Fruit fly (Drosophila melanogaster): ENCODE results near the gene Wwox.
A peak's percentile ranks its signal among the peaks of the same experiment; 100 is the strongest.

Wwox gene

dm6 chr2L:8009283-8010211 lies 5.5 kb upstream of the Wwox start, which contains the start of gene CG12560 (continued):
- TF ChIP-seq OdsH (GFP tag; optimal IDR thresholded peaks at IDR 0.05): peak; percentile 11

- peak; percentile 7 for TF ChIP-seq h (GFP tag; optimal IDR thresholded peaks at IDR 0.05)
- TF ChIP-seq Dif (GFP tag; optimal IDR thresholded peaks at IDR 0.05; ENCODE audit: partially characterized antibody): peak; percentile 39
- TF ChIP-seq sage (GFP tag; optimal IDR thresholded peaks at IDR 0.05): no peak
- no peak for TF ChIP-seq lola (GFP tag; optimal IDR thresholded peaks at IDR 0.05)
- no peak for TF ChIP-seq rgr (GFP tag; optimal IDR thresholded peaks at IDR 0.05)
- TF ChIP-seq Hr78 (GFP tag; optimal IDR thresholded peaks at IDR 0.05): no peak
- no peak for TF ChIP-seq Rel (GFP tag; optimal IDR thresholded peaks at IDR 0.05)
- peak; percentile 75 for TF ChIP-seq Rel (tag; optimal IDR thresholded peaks at IDR 0.05)
- no peak for TF ChIP-seq usp (GFP tag; optimal IDR thresholded peaks at IDR 0.05)
- no peak for TF ChIP-seq Hr83 (GFP tag; optimal IDR thresholded peaks at IDR 0.05; ENCODE audit: poor library complexity, severe bottlenecking)
- peak; percentile 15 to 61 for TF ChIP-seq dl (GFP tag; optimal IDR thresholded peaks at IDR 0.05; ENCODE audit: insufficient read depth in 1 of 2, partially characterized antibody in 2 of 2)
- TF ChIP-seq CG9705 (GFP tag; optimal IDR thresholded peaks at IDR 0.05): no peak
- TF ChIP-seq CG32264 (GFP tag; optimal IDR thresholded peaks at IDR 0.05): no peak
- no peak for TF ChIP-seq GATAd (GFP tag; optimal IDR thresholded peaks at IDR 0.05)
- no peak for TF ChIP-seq Hnf4 (GFP tag; optimal IDR thresholded peaks at IDR 0.05)
- TF ChIP-seq Sp1 (GFP tag; optimal IDR thresholded peaks at IDR 0.05): no peak
- no peak for TF ChIP-seq woc (GFP tag; optimal IDR thresholded peaks at IDR 0.05)
- TF ChIP-seq brk (GFP tag; optimal IDR thresholded peaks at IDR 0.05): no peak
- TF ChIP-seq br (GFP tag; optimal IDR thresholded peaks at IDR 0.05): peak; percentile 8
- no peak for TF ChIP-seq foxo (GFP tag; optimal IDR thresholded peaks at IDR 0.05)
- TF ChIP-seq pan (optimal IDR thresholded peaks at IDR 0.05): no peak
- no peak for TF ChIP-seq ey (GFP tag; optimal IDR thresholded peaks at IDR 0.05)
Observed at dm6 chr2L:8007160-8007876, 3.2 kb upstream of the Wwox start, which contains the start of gene Spn28Dc. TSS of gene Spn28Dc (minus strand) at chr2L:8007210.

dm6 chr2L:8006038-8006437 lies 2.0 kb upstream of the Wwox start:
- no peak for TF ChIP-seq usp (GFP tag; optimal IDR thresholded peaks at IDR 0.05)
- peak; percentile 52 for TF ChIP-seq rgr (GFP tag; optimal IDR thresholded peaks at IDR 0.05)
- TF ChIP-seq OdsH (GFP tag; optimal IDR thresholded peaks at IDR 0.05): peak; percentile 50
- TF ChIP-seq CG9705 (GFP tag; optimal IDR thresholded peaks at IDR 0.05): peak; percentile 42
- peak; percentile 2 for TF ChIP-seq Jra (GFP tag; optimal IDR thresholded peaks at IDR 0.05)
- peak; percentile 49 for TF ChIP-seq woc (GFP tag; optimal IDR thresholded peaks at IDR 0.05)
- TF ChIP-seq CG32264 (GFP tag; optimal IDR thresholded peaks at IDR 0.05): peak; percentile 31
- TF ChIP-seq jim (GFP tag; optimal IDR thresholded peaks at IDR 0.05): no peak
- no peak for TF ChIP-seq Hnf4 (GFP tag; optimal IDR thresholded peaks at IDR 0.05)
- TF ChIP-seq HLH106 (tag; optimal IDR thresholded peaks at IDR 0.05): peak; percentile 65
- peak; percentile 33 for TF ChIP-seq fru (GFP tag; optimal IDR thresholded peaks at IDR 0.05)
- peak in 1 of 2 experiments; percentile 54 for TF ChIP-seq foxo (GFP tag; optimal IDR thresholded peaks at IDR 0.05)
- TF ChIP-seq sv (GFP tag; optimal IDR thresholded peaks at IDR 0.05): no peak
- peak; percentile 74 for TF ChIP-seq h (GFP tag; optimal IDR thresholded peaks at IDR 0.05)
- TF ChIP-seq ey (GFP tag; optimal IDR thresholded peaks at IDR 0.05): peak; percentile 55
- no peak for TF ChIP-seq sage (GFP tag; optimal IDR thresholded peaks at IDR 0.05)
- TF ChIP-seq br (GFP tag; optimal IDR thresholded peaks at IDR 0.05): peak; percentile 51
- peak; percentile 32 for TF ChIP-seq psq (GFP tag; optimal IDR thresholded peaks at IDR 0.05)
- peak; percentile 27 for TF ChIP-seq dmrt93B (GFP tag; optimal IDR thresholded peaks at IDR 0.05)
- peak; percentile 34 for TF ChIP-seq Sp1 (GFP tag; optimal IDR thresholded peaks at IDR 0.05)
